Fruit fly (Drosophila melanogaster) whole organism, larva: ENCODE results near the gene CG18808.

Source experiments
- noc ChIP-seq: fragments of 200-800 bp; sonication (Bioruptor generic); optimal IDR thresholded peaks from 3 replicates; lab custom pipeline; 2019; ENCODE audit warnings: missing biosample characterization, mild to moderate bottlenecking, missing genetic modification characterization, moderate library complexity

CG18808 gene

DNA sequence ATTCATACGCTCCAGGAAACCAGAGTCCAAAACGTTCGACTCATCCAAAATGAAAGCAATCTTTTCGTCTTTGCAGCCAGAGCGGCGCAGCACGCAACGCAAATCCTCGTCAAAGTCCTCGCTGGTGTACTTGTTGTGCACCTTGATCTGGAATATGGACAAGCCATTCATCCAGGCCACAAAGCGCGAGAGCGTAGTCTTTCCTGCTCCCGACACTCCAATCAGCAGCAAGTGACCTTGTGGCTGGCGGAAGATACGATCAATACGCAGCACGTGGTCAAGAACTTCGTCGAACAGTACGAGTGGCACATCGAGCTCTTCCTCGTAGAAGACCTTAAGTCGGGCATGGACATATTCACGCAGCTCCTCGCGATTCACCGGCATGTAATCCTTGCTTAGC is 7.0 kb upstream of the CG18808 start:
- TF ChIP-seq noc = no peak

DNA sequence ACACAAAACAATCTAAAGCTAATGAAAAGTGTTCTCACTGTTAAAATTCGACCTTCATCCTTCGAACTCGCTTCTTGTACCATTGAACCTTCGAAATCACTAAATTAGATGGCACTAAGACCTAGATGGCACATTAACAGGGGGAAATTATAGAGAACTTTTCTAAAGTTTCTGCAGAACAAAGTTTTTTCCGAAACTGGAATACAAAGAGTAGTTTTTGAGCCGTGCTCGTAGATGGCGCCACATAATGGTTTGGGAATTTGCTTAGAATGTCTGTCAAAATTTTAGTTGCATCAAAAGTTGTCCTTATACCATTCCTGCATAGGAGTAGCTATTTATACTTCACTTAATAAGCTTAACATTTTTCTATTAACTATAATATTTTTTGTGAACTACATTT is 1.5 kb downstream of the CG18808 start:
- TF ChIP-seq noc = no peak

DNA sequence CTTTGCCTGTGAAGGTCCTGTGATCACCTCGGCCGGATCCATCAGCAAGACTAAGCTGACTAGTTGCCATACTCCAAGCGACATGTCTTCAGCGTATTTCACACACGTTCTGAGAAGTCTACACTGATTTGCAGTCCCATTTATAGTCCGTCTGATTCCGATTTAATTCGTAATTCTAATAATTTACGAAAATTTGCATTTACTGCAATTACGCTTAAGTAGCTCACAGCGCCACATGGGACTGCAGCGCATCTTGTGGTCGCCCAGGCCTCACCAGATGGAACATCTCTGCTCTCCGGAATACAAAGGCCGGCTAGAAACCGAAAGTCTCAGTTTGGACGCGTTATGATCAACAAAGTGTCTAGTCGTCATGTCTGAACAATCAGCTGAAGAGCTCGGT is 2.0 kb downstream of the CG18808 start, which contains the start of gene CG7509:
TSS of gene CG7509 (minus strand) at position 101 of the 400 bp plus-strand sequence.
- TF ChIP-seq noc = no peak

DNA sequence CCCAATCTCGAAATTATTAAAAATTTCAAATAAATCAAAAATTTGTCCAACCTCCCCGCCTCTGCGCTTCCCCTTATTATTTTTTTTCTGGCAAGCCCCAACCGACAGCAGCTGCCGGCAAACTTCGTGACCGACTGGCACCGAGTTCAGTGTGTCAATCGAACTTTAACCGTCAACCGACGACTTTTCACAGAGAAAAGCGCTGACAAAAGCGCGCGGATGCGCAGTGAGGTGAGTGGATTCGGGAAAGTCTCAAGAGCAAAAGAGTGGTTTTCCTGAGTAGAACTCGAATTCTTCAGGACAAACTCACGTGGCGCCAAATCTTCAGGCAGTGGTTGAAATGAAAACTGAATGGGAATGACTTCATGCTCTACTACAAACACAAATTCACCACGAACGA is 6.6 kb downstream of the CG18808 start:
- no peak for TF ChIP-seq noc

DNA sequence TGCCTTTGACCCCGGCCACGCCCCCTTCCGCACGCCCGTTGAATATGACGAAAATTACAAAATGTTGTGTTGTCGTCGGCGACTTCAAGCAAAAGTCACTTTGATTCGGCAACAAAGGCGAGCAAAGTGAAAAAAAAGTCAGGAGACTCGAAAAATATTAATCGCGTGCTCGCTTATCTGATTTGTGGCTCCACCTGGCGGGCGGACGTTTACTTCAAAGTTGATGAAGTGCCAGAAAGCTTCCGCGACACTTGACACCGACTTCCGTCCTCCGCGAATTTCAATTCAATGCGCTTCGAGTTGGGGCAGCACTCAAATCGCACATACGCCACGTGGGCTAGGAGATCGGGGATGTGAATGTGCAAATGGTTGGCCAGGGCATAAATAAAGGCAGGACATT is 30.8 kb downstream of the CG18808 start:
- no peak for TF ChIP-seq noc

DNA sequence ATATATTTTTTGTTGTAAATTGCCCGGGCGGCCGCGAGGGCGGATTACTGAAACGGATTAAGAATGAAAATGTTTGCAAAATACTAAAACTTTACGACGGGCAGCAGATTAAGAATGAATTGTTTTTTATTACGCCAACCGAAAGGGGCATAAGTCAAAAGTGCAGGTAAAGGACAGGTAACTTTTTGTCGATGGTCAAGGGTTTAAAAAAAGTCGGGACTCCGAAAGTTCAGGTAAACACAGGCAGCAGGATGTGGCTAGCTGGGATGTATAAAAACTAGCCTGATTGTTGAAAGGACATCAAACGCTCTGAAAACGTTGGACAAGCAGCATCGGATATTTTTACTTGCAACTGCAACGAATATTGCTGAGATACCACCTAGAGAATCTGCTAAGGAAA is 49.6 kb downstream of the CG18808 start, which contains the start of gene CG13711:
TSS of gene CG13711 (plus strand) at position 301 of the 400 bp plus-strand sequence.
- TF ChIP-seq noc = no peak
